Worm (Caenorhabditis elegans) whole organism, late embryonic: Measurements from ENCODE around the gene C18B2.3.

ENCODE experiments used
- F13H6.1 ChIP-seq: sonication (generic microtip); optimal IDR thresholded peaks from 2 replicates; lab custom pipeline; 2016; ENCODE audit warnings: missing genetic modification characterization, missing compliant biosample characterization
- ceh-2 ChIP-seq: sonication (generic microtip); optimal IDR thresholded peaks from 2 replicates; lab custom pipeline; 2016; ENCODE audit warnings: missing genotype, missing genetic modification characterization, missing compliant biosample characterization
- ceh-22 ChIP-seq: sonication (generic microtip); optimal IDR thresholded peaks from 2 replicates; lab custom pipeline; 2017; ENCODE audit warnings: missing biosample characterization, missing genetic modification characterization
- ceh-30 ChIP-seq: fragments of 150-350 bp; optimal IDR thresholded peaks from 2 replicates; lab custom pipeline; 2014; ENCODE audit warnings: missing biosample characterization, missing genetic modification characterization
- ceh-9 ChIP-seq: sonication (generic microtip); optimal IDR thresholded peaks from 2 replicates; lab custom pipeline; 2016; ENCODE audit warnings: mild to moderate bottlenecking, missing genetic modification characterization, inconsistent platforms, missing compliant biosample characterization
- dve-1 ChIP-seq: sonication (generic microtip); optimal IDR thresholded peaks from 2 replicates; lab custom pipeline; 2017; ENCODE audit warnings: antibody characterized with exemption, mild to moderate bottlenecking, missing genetic modification characterization, missing compliant biosample characterization
- elt-2 ChIP-seq: sonication (generic microtip); optimal IDR thresholded peaks from 2 replicates; lab custom pipeline; 2016; ENCODE audit warnings: missing genetic modification reagents, missing genetic modification characterization, missing compliant biosample characterization
- ets-4 ChIP-seq: sonication (generic microtip); optimal IDR thresholded peaks from 2 replicates; lab custom pipeline; 2016; ENCODE audit warnings: missing genetic modification characterization, missing compliant biosample characterization
- eyg-1 ChIP-seq: sonication (generic microtip); optimal IDR thresholded peaks from 2 replicates; lab custom pipeline; 2016; ENCODE audit warnings: missing genotype, missing genetic modification characterization, missing compliant biosample characterization
- fkh-6 ChIP-seq: sonication (generic microtip); optimal IDR thresholded peaks from 2 replicates; lab custom pipeline; 2016; ENCODE audit warnings: missing genetic modification characterization, missing compliant biosample characterization
- hlh-13 ChIP-seq: fragments of 200-800 bp; sonication (Bioruptor generic); optimal IDR thresholded peaks from 2 replicates; lab custom pipeline; 2018; ENCODE audit warnings: mild to moderate bottlenecking, missing genetic modification characterization, missing compliant biosample characterization
- hlh-30 ChIP-seq: sonication (generic microtip); optimal IDR thresholded peaks from 2 replicates; lab custom pipeline; 2017; ENCODE audit warnings: antibody characterized with exemption, missing genetic modification characterization, missing compliant biosample characterization; ENCODE audit not compliant: insufficient read depth
- lim-6 ChIP-seq: sonication (generic microtip); optimal IDR thresholded peaks from 2 replicates; lab custom pipeline; 2016; ENCODE audit warnings: missing genetic modification characterization, missing compliant biosample characterization
- lin-11 ChIP-seq: fragments of 200-800 bp; sonication (Bioruptor generic); optimal IDR thresholded peaks from 2 replicates; lab custom pipeline; 2018; ENCODE audit warnings: mild to moderate bottlenecking, missing genetic modification characterization, missing compliant biosample characterization
- nfya-1 ChIP-seq: sonication (generic microtip); optimal IDR thresholded peaks from 2 replicates; lab custom pipeline; 2017; ENCODE audit warnings: missing genetic modification characterization, mild to moderate bottlenecking, missing compliant biosample characterization, antibody characterized with exemption, moderate library complexity
- nhr-232 ChIP-seq: sonication (generic microtip); optimal IDR thresholded peaks from 2 replicates; lab custom pipeline; 2016; ENCODE audit warnings: missing genetic modification characterization, missing compliant biosample characterization
- npax-4 ChIP-seq: sonication (generic microtip); optimal IDR thresholded peaks from 2 replicates; lab custom pipeline; 2016; ENCODE audit warnings: missing genetic modification characterization, missing compliant biosample characterization
- pag-3 ChIP-seq: sonication (generic microtip); optimal IDR thresholded peaks from 2 replicates; lab custom pipeline; 2016; ENCODE audit warnings: missing compliant biosample characterization, missing genetic modification characterization, borderline replicate concordance
- pat-9 ChIP-seq: fragments of 200-800 bp; sonication (Bioruptor generic); optimal IDR thresholded peaks from 2 replicates; lab custom pipeline; 2018; ENCODE audit warnings: mild to moderate bottlenecking, missing genetic modification characterization, moderate library complexity, missing compliant biosample characterization
- pax-1 ChIP-seq: fragments of 150-350 bp; optimal IDR thresholded peaks from 2 replicates; lab custom pipeline; 2014; ENCODE audit warnings: missing biosample characterization, missing genetic modification characterization
- pha-4 ChIP-seq: fragments of 150-350 bp; optimal IDR thresholded peaks from 2 replicates; lab custom pipeline; 2018; ENCODE audit warnings: missing biosample characterization, missing genetic modification reagents, missing genetic modification characterization
- pros-1 ChIP-seq: fragments of 150-350 bp; optimal IDR thresholded peaks from 2 replicates; lab custom pipeline; 2014; ENCODE audit warnings: missing biosample characterization, missing genetic modification reagents, missing genetic modification characterization
- sox-2 ChIP-seq: fragments of 200-800 bp; sonication (Bioruptor generic); IDR thresholded peaks from 2 replicates; pipeline ENCODE4 v1.3.6; 2022; ENCODE audit warnings: missing genetic modification reagents, missing genetic modification characterization, missing compliant biosample characterization
- sox-4 ChIP-seq: sonication (generic microtip); optimal IDR thresholded peaks from 2 replicates; lab custom pipeline; 2017; ENCODE audit warnings: mild to moderate bottlenecking, missing genetic modification characterization, inconsistent platforms, missing compliant biosample characterization
- syd-9 ChIP-seq: sonication (generic microtip); optimal IDR thresholded peaks from 2 replicates; lab custom pipeline; 2016; ENCODE audit warnings: mild to moderate bottlenecking, missing genetic modification characterization, moderate library complexity, missing compliant biosample characterization
- tbx-7 ChIP-seq: sonication (generic microtip); optimal IDR thresholded peaks from 2 replicates; lab custom pipeline; 2016; ENCODE audit warnings: missing genotype, missing genetic modification characterization, missing compliant biosample characterization
- ttx-3 ChIP-seq: sonication (generic microtip); optimal IDR thresholded peaks from 2 replicates; lab custom pipeline; 2016; ENCODE audit warnings: missing genetic modification reagents, missing genetic modification characterization, missing compliant biosample characterization
- unc-3 ChIP-seq, 2 experiments: fragments of 200-800 bp in 1 of 2; sonication (Bioruptor generic) in 1 of 2; sonication (generic microtip) in 1 of 2; conservative IDR thresholded peaks in 1 of 2; optimal IDR thresholded peaks in 1 of 2; 2 replicates each; pipeline versions ENCODE4 v1.3.6 to Lab custom; 2016 to 2022; ENCODE audit warnings: missing compliant biosample characterization in 2 of 2, missing genetic modification characterization in 2 of 2, missing genetic modification reagents in 1 of 2
- unc-42 ChIP-seq: sonication (generic microtip); optimal IDR thresholded peaks from 2 replicates; lab custom pipeline; 2016; ENCODE audit warnings: missing genotype, missing genetic modification characterization, missing compliant biosample characterization
- unc-55 ChIP-seq: sonication (generic microtip); optimal IDR thresholded peaks from 2 replicates; lab custom pipeline; 2017; ENCODE audit warnings: missing biosample characterization, missing genetic modification reagents, missing genetic modification characterization

The C18B2.3 gene

ce11 chrX:3610442-3610841, 8.8 kb downstream of the C18B2.3 start:
- TF ChIP-seq tbx-7 (no peak), pag-3 (tag; lab: Kevin White, UChicago) (no peak), ttx-3 (tag; lab: Kevin White, UChicago) (no peak), pros-1 (no peak), pax-1 (tag; lab: Kevin White, UChicago) (no peak), ceh-2 (no peak), ceh-22 (tag; lab: Kevin White, UChicago) (no peak), lim-6 (no peak)

DNA sequence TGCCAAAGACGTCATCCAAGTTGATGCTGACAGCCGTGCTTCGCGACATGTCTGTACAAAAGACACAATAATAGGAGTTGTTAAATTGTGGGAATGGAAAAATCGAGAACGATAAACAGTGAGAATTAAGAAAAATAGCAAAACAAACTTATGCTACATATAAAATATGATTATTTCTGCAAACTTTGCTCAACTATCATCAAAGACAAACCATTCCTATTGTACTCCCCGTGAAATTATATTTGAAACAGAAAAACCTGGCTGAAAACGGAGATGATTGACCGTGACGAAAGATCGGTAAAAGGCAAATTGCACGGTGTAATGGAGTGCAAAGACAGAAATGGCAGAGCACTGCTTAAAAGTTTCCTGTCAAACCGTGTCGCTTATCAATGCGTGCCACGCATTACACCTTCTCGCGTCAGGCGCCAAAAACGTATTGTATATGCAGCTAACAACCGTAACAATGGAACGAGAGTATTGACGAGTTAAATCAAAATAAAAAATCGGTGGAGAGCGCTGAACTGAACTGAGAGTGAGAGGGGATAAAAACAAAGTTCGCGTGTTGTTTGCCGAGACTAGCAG, 9.5 kb downstream of the C18B2.3 start, which contains the start of gene C18B2.5:
Gene C18B2.5 (minus strand): TSS at position 51 of the 582 bp plus-strand sequence.
- no peak for TF ChIP-seq hlh-30 (tag; lab: Kevin White, UChicago)
- no peak for TF ChIP-seq eyg-1 (tag; lab: Kevin White, UChicago)

DNA sequence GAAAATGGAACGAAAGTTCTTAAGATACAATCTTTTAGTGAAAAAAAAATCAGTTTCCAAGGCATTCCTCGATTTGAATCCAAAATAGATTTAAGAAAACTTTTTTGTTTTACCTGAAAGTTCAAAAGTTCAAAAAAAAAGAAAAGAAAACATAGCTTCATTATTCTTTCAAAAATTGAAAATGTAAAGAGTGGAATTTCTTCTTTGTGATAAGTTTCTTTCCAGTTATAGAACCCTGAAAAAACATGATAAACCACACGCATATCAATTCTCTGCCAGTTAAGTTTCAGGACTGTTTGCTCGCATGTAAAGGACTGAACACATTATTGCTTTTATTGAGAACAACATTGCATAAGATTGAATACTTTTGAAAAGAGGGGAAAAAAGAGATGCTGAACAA, 10.1 kb downstream of the C18B2.3 start:
- TF ChIP-seq pat-9 (tag; lab: Kevin White, UChicago), result no peak
- no peak for TF ChIP-seq hlh-13 (GFP tag; lab: Kevin White, UChicago)
- TF ChIP-seq fkh-6 (tag; lab: Kevin White, UChicago), result no peak
- no peak for TF ChIP-seq nhr-232 (tag; lab: Kevin White, UChicago)
- no peak for TF ChIP-seq sox-4
- no peak for TF ChIP-seq dve-1
- TF ChIP-seq syd-9 (tag; lab: Kevin White, UChicago), result no peak
- no peak for TF ChIP-seq nfya-1 (tag; lab: Kevin White, UChicago)
- TF ChIP-seq ttx-3 (tag; lab: Kevin White, UChicago), result no peak
- TF ChIP-seq npax-4 (tag; lab: Kevin White, UChicago), result no peak
- no peak for TF ChIP-seq eyg-1 (tag; lab: Kevin White, UChicago)

- no peak for TF ChIP-seq pros-1
- TF ChIP-seq elt-2 (tag; lab: Kevin White, UChicago), result peak; percentile 78
These were observed 12.0 kb downstream of the C18B2.3 start for ce11 chrX:3613665-3614064.

DNA sequence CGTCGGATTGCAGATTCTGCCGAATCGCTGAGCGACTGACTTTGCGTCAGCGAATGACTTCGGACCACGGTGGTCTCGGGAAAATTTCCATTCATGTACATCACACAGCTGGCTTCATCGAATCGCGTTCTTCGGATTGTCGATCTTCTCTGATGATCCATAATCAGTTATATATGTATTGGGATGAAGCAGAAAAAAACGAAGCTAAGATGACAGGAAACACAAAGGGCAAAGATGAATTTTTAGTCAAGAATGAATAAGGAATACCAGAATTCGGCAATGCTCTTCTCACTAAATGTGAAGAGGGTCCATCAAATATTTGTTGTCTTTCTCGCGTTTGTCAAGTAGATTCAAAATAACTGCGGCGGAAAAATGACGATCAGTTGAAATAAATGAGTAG, 15.6 kb downstream of the C18B2.3 start, which contains the start of gene del-9:
Gene del-9 (minus strand): TSS at position 101 of the 400 bp plus-strand sequence.
- TF ChIP-seq ets-4 (tag; lab: Kevin White, UChicago), result no peak
- no peak for TF ChIP-seq hlh-30 (tag; lab: Kevin White, UChicago)
- no peak for TF ChIP-seq ceh-30 (tag; lab: Kevin White, UChicago)
- no peak for TF ChIP-seq syd-9 (tag; lab: Kevin White, UChicago)
- no peak for TF ChIP-seq unc-3 (GFP tag; conservative IDR thresholded peaks at IDR 0.05; lab: Robert Waterston, UW)
- TF ChIP-seq unc-3 (tag; optimal IDR thresholded peaks at IDR 0.05; lab: Kevin White, UChicago), result no peak
- TF ChIP-seq eyg-1 (tag; lab: Kevin White, UChicago), result no peak
- TF ChIP-seq lin-11 (tag; lab: Kevin White, UChicago), result no peak
- no peak for TF ChIP-seq ceh-2
- TF ChIP-seq sox-2 (GFP tag; lab: Robert Waterston, UW), result no peak
- no peak for TF ChIP-seq pha-4 (tag; lab: Kevin White, UChicago)
- no peak for TF ChIP-seq unc-55 (GFP tag; lab: Kevin White, UChicago)
- no peak for TF ChIP-seq F13H6.1 (tag; lab: Kevin White, UChicago)
- no peak for TF ChIP-seq pax-1 (tag; lab: Kevin White, UChicago)
- no peak for TF ChIP-seq ceh-9 (tag; lab: Kevin White, UChicago)
- TF ChIP-seq ceh-22 (tag; lab: Kevin White, UChicago), result no peak
- no peak for TF ChIP-seq npax-4 (tag; lab: Kevin White, UChicago)

DNA sequence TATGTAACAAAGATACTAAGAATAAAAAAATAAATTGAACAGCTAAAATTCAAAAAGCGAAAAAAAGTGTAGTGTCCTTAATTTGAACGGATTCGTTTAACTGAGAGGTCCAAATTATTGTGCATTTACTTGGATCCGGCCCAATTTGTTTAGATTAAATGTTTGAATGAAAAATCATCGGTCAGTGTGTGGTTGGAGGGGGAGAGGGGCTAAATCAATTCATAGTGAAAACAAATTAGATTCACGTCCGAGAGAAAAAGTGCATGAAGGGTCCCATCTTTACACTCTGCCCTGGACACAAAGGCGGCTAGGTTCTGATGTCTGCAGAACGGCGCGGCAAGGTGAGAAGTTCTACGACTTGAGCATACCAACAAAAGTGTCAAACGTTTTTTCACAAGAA, 17.2 kb downstream of the C18B2.3 start:
- no peak for TF ChIP-seq pha-4 (tag; lab: Kevin White, UChicago)
- peak; percentile 87 for TF ChIP-seq unc-42 (tag; lab: Kevin White, UChicago)
